Worm (Caenorhabditis elegans): ENCODE measurements around the gene nhr-30.

The nhr-30 gene

ce11 chrV:9058627-9059026 lies 13.7 kb downstream of the nhr-30 start, which contains the start of gene C25E10.11:
Gene C25E10.11, minus strand, starts transcription at chrV:9058727.
- TF ChIP-seq sem-2 (GFP tag; optimal IDR thresholded peaks at IDR 0.05) = no peak
- no peak for TF ChIP-seq ceh-83 (GFP tag; optimal IDR thresholded peaks at IDR 0.05)
- no peak for TF ChIP-seq bed-3 (GFP tag; optimal IDR thresholded peaks at IDR 0.05)
- no peak for TF ChIP-seq cnd-1 (tag; optimal IDR thresholded peaks at IDR 0.05)
- TF ChIP-seq drap-1 (GFP tag; optimal IDR thresholded peaks at IDR 0.05) = no peak
- no peak for TF ChIP-seq mab-5 (tag; optimal IDR thresholded peaks at IDR 0.05)
- no peak for TF ChIP-seq mep-1 (tag; optimal IDR thresholded peaks at IDR 0.05)
- no peak for TF ChIP-seq ham-2 (GFP tag; optimal IDR thresholded peaks at IDR 0.05)
- TF ChIP-seq ceh-39 (tag; optimal IDR thresholded peaks at IDR 0.05) = no peak
- no peak for TF ChIP-seq lin-32 (GFP tag; optimal IDR thresholded peaks at IDR 0.05)
- TF ChIP-seq hlh-1 (tag; optimal IDR thresholded peaks at IDR 0.05) = no peak
- no peak for TF ChIP-seq snpc-4 (tag; optimal IDR thresholded peaks at IDR 0.05)
- TF ChIP-seq ces-1 (GFP tag; optimal IDR thresholded peaks at IDR 0.05) = no peak
- no peak for TF ChIP-seq tbx-8 (GFP tag; optimal IDR thresholded peaks at IDR 0.05)

DNA sequence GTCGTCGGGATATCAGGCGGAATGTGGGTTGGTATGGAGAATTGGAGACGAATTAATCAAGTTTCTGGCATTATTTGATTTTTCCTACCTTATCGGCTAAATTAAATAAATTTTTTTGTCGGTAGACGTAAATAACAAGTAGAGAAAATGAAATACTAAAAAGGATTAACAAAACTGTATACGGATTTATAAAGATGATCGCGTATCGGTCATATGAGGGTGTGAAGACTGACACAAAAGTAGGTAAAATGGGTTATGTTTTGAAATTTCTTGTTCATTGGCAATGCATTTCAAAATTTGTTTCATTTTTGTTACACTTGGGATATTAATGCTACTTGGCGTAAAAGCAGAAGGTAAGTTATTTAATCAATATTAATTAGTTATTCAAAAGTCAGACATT lies 14.5 kb downstream of the nhr-30 start, which contains the start of the genes C25E10.16 and C25E10.13:
TSS of gene C25E10.16 (minus strand) at position 101 of the 400 bp plus-strand sequence.
TSS of gene C25E10.13 (plus strand) at position 256 of the 400 bp plus-strand sequence.
- TF ChIP-seq ceh-83 (GFP tag; optimal IDR thresholded peaks at IDR 0.05) (no peak), nhr-76 (tag; optimal IDR thresholded peaks at IDR 0.05) (no peak), flh-1 (GFP tag; optimal IDR thresholded peaks at IDR 0.05) (no peak), nhr-237 (tag; optimal IDR thresholded peaks at IDR 0.05) (no peak), cnd-1 (tag; optimal IDR thresholded peaks at IDR 0.05) (no peak), mep-1 (tag; optimal IDR thresholded peaks at IDR 0.05) (no peak), pha-4 (tag; optimal IDR thresholded peaks at IDR 0.05) (no peak), hlh-1 (tag; optimal IDR thresholded peaks at IDR 0.05) (no peak), sptf-1 (tag; optimal IDR thresholded peaks at IDR 0.05) (no peak), mab-5 (tag; optimal IDR thresholded peaks at IDR 0.05) (no peak), nhr-28 (tag; optimal IDR thresholded peaks at IDR 0.05) (no peak), elt-3 (tag; optimal IDR thresholded peaks at IDR 0.05) (no peak), ztf-11 (tag; optimal IDR thresholded peaks at IDR 0.05) (no peak), sem-2 (GFP tag; optimal IDR thresholded peaks at IDR 0.05) (no peak)

DNA sequence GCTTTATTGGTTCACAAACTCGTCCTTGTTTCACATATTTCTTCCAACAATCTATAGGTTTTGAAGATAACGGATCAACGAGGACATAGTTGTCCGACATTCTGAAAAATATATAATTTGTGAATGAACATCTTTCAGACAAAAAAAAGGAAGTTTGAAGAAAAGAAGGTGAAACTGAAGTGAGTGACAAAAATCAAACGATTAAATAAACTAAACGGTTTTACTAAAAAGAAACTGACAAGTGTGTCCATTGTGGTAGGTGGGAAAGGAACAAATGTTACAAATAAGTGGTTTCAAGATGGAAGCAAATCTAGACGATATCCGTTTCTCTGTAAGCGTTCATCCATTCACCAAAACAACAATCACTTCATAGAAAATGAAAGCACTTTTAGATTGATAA lies 17.4 kb downstream of the nhr-30 start, which contains the start of gene C25E10.12:
TSS of gene C25E10.12 (minus strand) at position 101 of the 400 bp plus-strand sequence.
- no peak for TF ChIP-seq pha-4 (tag; optimal IDR thresholded peaks at IDR 0.05)
- no peak for TF ChIP-seq drap-1 (GFP tag; optimal IDR thresholded peaks at IDR 0.05)
- TF ChIP-seq mls-2 (tag; optimal IDR thresholded peaks at IDR 0.05) = no peak
- TF ChIP-seq elt-3 (tag; optimal IDR thresholded peaks at IDR 0.05) = no peak
- no peak for TF ChIP-seq sptf-1 (tag; optimal IDR thresholded peaks at IDR 0.05)
- no peak for TF ChIP-seq sem-2 (GFP tag; optimal IDR thresholded peaks at IDR 0.05)
- TF ChIP-seq mab-5 (tag; optimal IDR thresholded peaks at IDR 0.05) = no peak
- TF ChIP-seq bed-3 (GFP tag; optimal IDR thresholded peaks at IDR 0.05) = no peak
- TF ChIP-seq unc-62 (GFP tag; optimal IDR thresholded peaks at IDR 0.05) = no peak
- TF ChIP-seq ces-1 (GFP tag; optimal IDR thresholded peaks at IDR 0.05) = no peak
- TF ChIP-seq ztf-11 (tag; optimal IDR thresholded peaks at IDR 0.05) = no peak
- TF ChIP-seq lsy-2 (tag; optimal IDR thresholded peaks at IDR 0.05) = no peak
- TF ChIP-seq nhr-12 (tag; optimal IDR thresholded peaks at IDR 0.05) = no peak

ce11 chrV:9063134-9063533 lies 18.2 kb downstream of the nhr-30 start:
- TF ChIP-seq elt-3 (tag; optimal IDR thresholded peaks at IDR 0.05) (no peak), elt-1 (tag; optimal IDR thresholded peaks at IDR 0.05; ENCODE audit: borderline replicate concordance, insufficient read depth) (peak; percentile 64)

- TF ChIP-seq elt-3 (tag; optimal IDR thresholded peaks at IDR 0.05) (no peak), tbx-8 (GFP tag; optimal IDR thresholded peaks at IDR 0.05) (no peak), sem-2 (GFP tag; optimal IDR thresholded peaks at IDR 0.05) (no peak), flh-1 (GFP tag; optimal IDR thresholded peaks at IDR 0.05) (no peak), ceh-39 (tag; optimal IDR thresholded peaks at IDR 0.05) (no peak), blmp-1 (tag; optimal IDR thresholded peaks at IDR 0.05) (no peak), cnd-1 (tag; optimal IDR thresholded peaks at IDR 0.05) (no peak), sptf-1 (tag; optimal IDR thresholded peaks at IDR 0.05) (no peak), nhr-28 (tag; optimal IDR thresholded peaks at IDR 0.05) (no peak), ceh-83 (GFP tag; optimal IDR thresholded peaks at IDR 0.05) (no peak), lin-13 (tag; optimal IDR thresholded peaks at IDR 0.05) (no peak), snpc-4 (tag; optimal IDR thresholded peaks at IDR 0.05) (no peak), nhr-76 (tag; optimal IDR thresholded peaks at IDR 0.05) (no peak), ztf-11 (tag; optimal IDR thresholded peaks at IDR 0.05) (no peak)
These were observed 20.0 kb downstream of the nhr-30 start for ce11 chrV:9065001-9065400.
